Worm (Caenorhabditis elegans) whole organism, L1 larva: ENCODE measurements around the gene F35D2.6.

Experiments
- efl-1 ChIP-seq, 4 experiments: fragments of 150-350 bp; optimal IDR thresholded peaks in 3 of 4; peaks in 1 of 4; 1 replicate in 1 of 4; 2 replicates in 3 of 4; lab custom pipeline; 2014; ENCODE audit warnings: missing biosample characterization in 2 of 4, missing genetic modification characterization in 2 of 4, missing genetic modification reagents in 2 of 4
- fkh-10 ChIP-seq: sonication (generic microtip); optimal IDR thresholded peaks from 2 replicates; lab custom pipeline; 2017; ENCODE audit warnings: missing biosample characterization, missing genetic modification reagents, missing genetic modification characterization
- lin-13 ChIP-seq: fragments of 150-350 bp; optimal IDR thresholded peaks from 2 replicates; lab custom pipeline; 2014; ENCODE audit warnings: missing biosample characterization, missing genetic modification reagents, missing genetic modification characterization
- nhr-11 ChIP-seq: fragments of 150-350 bp; optimal IDR thresholded peaks from 2 replicates; lab custom pipeline; 2014; ENCODE audit warnings: missing biosample characterization, missing genetic modification characterization
- nhr-28 ChIP-seq: fragments of 150-350 bp; optimal IDR thresholded peaks from 2 replicates; lab custom pipeline; 2014; ENCODE audit warnings: missing biosample characterization, missing genetic modification characterization
- nhr-47 ChIP-seq: sonication (generic microtip); optimal IDR thresholded peaks from 2 replicates; lab custom pipeline; 2016; ENCODE audit warnings: mild to moderate bottlenecking, missing genetic modification characterization, moderate library complexity, missing compliant biosample characterization
- rnt-1 ChIP-seq: sonication (generic microtip); optimal IDR thresholded peaks from 2 replicates; lab custom pipeline; 2016; ENCODE audit warnings: mild to moderate bottlenecking, missing genetic modification characterization, moderate library complexity, missing compliant biosample characterization
- snpc-4 ChIP-seq: fragments of 150-350 bp; optimal IDR thresholded peaks from 2 replicates; lab custom pipeline; 2014; ENCODE audit warnings: missing biosample characterization, missing genetic modification characterization
- tbx-2 ChIP-seq: sonication (generic microtip); optimal IDR thresholded peaks from 2 replicates; lab custom pipeline; 2016; ENCODE audit warnings: missing genetic modification characterization, missing compliant biosample characterization
- unc-62 ChIP-seq: fragments of 150-350 bp; optimal IDR thresholded peaks from 2 replicates; lab custom pipeline; 2014; ENCODE audit warnings: missing biosample characterization, missing genetic modification reagents, missing genetic modification characterization

ce11 chrII:7548044-7548443 lies 29.5 kb upstream of the F35D2.6 start, which contains the start of gene fbxa-224:
- no peak for TF ChIP-seq lin-13 (GFP tag; lab: Kevin White, UChicago)
- TF ChIP-seq unc-62 (GFP tag; lab: Kevin White, UChicago): no peak
- TF ChIP-seq fkh-10: no peak
- TF ChIP-seq nhr-47 (tag; lab: Kevin White, UChicago): no peak
- no peak for TF ChIP-seq snpc-4
- TF ChIP-seq nhr-28: no peak
- no peak for TF ChIP-seq efl-1 (optimal IDR thresholded peaks at IDR 0.05; lab: Kevin White, UChicago)
- TF ChIP-seq efl-1 (GFP tag; optimal IDR thresholded peaks at IDR 0.05 in 1 of 2; lab: Kevin White, UChicago): no peak
- TF ChIP-seq nhr-11: no peak
- TF ChIP-seq rnt-1 (tag; lab: Kevin White, UChicago): no peak
- TF ChIP-seq tbx-2 (tag; lab: Kevin White, UChicago): no peak
